Worm (Caenorhabditis elegans) whole organism, young adult: ENCODE measurements around the gene T07F8.1.

Experiments
- F23B12.7 ChIP-seq: sonication (generic microtip); optimal IDR thresholded peaks from 2 replicates; lab custom pipeline; 2017; ENCODE audit warnings: missing genetic modification characterization, mild to moderate bottlenecking, missing compliant biosample characterization, antibody characterized with exemption, moderate library complexity; ENCODE audit not compliant: insufficient read depth
- T07F8.4 ChIP-seq: sonication (generic microtip); optimal IDR thresholded peaks from 2 replicates; lab custom pipeline; 2016; ENCODE audit warnings: mild to moderate bottlenecking, missing genetic modification characterization, moderate library complexity, missing compliant biosample characterization
- Y56A3A.18 ChIP-seq: fragments of 200-800 bp; sonication (Bioruptor generic); IDR thresholded peaks from 2 replicates; pipeline ENCODE4 v1.3.6; 2022; ENCODE audit warnings: missing genetic modification reagents, missing genetic modification characterization, missing compliant biosample characterization
- ZK185.1 ChIP-seq: sonication (generic microtip); optimal IDR thresholded peaks from 2 replicates; lab custom pipeline; 2016; ENCODE audit warnings: mild to moderate bottlenecking, missing genetic modification characterization, missing compliant biosample characterization; ENCODE audit not compliant: poor library complexity, severe bottlenecking
- akir-1 ChIP-seq: fragments of 200-800 bp; sonication (Bioruptor generic); optimal IDR thresholded peaks from 2 replicates; lab custom pipeline; 2018; ENCODE audit warnings: mild to moderate bottlenecking, missing genetic modification characterization, moderate library complexity, missing compliant biosample characterization
- atf-7 ChIP-seq: sonication (generic microtip); optimal IDR thresholded peaks from 2 replicates; lab custom pipeline; 2017; ENCODE audit warnings: mild to moderate bottlenecking, missing genetic modification characterization, missing compliant biosample characterization
- attf-5 ChIP-seq: fragments of 200-800 bp; sonication (Bioruptor generic); optimal IDR thresholded peaks from 2 replicates; lab custom pipeline; 2018; ENCODE audit warnings: mild to moderate bottlenecking, missing genetic modification characterization, missing compliant biosample characterization
- bed-2 ChIP-seq: fragments of 200-800 bp; sonication (Bioruptor generic); IDR thresholded peaks from 2 replicates; pipeline ENCODE4 v1.3.6; 2022; ENCODE audit warnings: missing genetic modification reagents, missing genetic modification characterization, missing compliant biosample characterization
- ceh-27 ChIP-seq: fragments of 200-800 bp; sonication (Bioruptor generic); optimal IDR thresholded peaks from 2 replicates; lab custom pipeline; 2018; ENCODE audit warnings: mild to moderate bottlenecking, missing genetic modification characterization, moderate library complexity, missing compliant biosample characterization
- dpff-1 ChIP-seq: sonication (generic microtip); optimal IDR thresholded peaks from 2 replicates; lab custom pipeline; 2017; ENCODE audit warnings: mild to moderate bottlenecking, missing genetic modification characterization, missing compliant biosample characterization
- ets-4 ChIP-seq: fragments of 200-800 bp; sonication (Bioruptor generic); optimal IDR thresholded peaks from 2 replicates; lab custom pipeline; 2018; ENCODE audit warnings: mild to moderate bottlenecking, missing genetic modification characterization, missing compliant biosample characterization
- hlh-12 ChIP-seq: sonication (generic microtip); optimal IDR thresholded peaks from 2 replicates; lab custom pipeline; 2016; ENCODE audit warnings: missing genetic modification characterization, missing compliant biosample characterization
- hlh-26 ChIP-seq: fragments of 200-800 bp; sonication (Bioruptor generic); conservative IDR thresholded peaks from 2 replicates; pipeline ENCODE4 v1.3.6; 2022; ENCODE audit warnings: missing genetic modification reagents, missing genetic modification characterization, missing compliant biosample characterization
- lag-1 ChIP-seq: fragments of 200-800 bp; sonication (Bioruptor generic); IDR thresholded peaks from 2 replicates; pipeline ENCODE4 v1.3.6; 2022; ENCODE audit warnings: missing genetic modification reagents, missing genetic modification characterization, missing compliant biosample characterization
- let-526 ChIP-seq: fragments of 200-800 bp; sonication (Bioruptor generic); IDR thresholded peaks from 2 replicates; pipeline ENCODE4 v1.3.6; 2022; ENCODE audit warnings: missing genetic modification reagents, missing genetic modification characterization, missing compliant biosample characterization
- let-607 ChIP-seq, 2 experiments: fragments of 200-800 bp in 1 of 2; sonication (Bioruptor generic) in 1 of 2; sonication (generic microtip) in 1 of 2; optimal IDR thresholded peaks; 2 replicates each; lab custom pipeline; 2016 to 2018; ENCODE audit warnings: mild to moderate bottlenecking in 2 of 2, missing compliant biosample characterization in 2 of 2, missing genetic modification characterization in 2 of 2, moderate library complexity in 2 of 2, missing genotype in 1 of 2
- lin-26 ChIP-seq: fragments of 200-800 bp; sonication (Bioruptor generic); IDR thresholded peaks from 2 replicates; pipeline ENCODE4 v1.3.6; 2022; ENCODE audit warnings: missing genetic modification reagents, missing genetic modification characterization, missing compliant biosample characterization
- lsl-1 ChIP-seq: fragments of 200-800 bp; sonication (Bioruptor generic); optimal IDR thresholded peaks from 2 replicates; lab custom pipeline; 2018; ENCODE audit warnings: mild to moderate bottlenecking, missing genetic modification characterization, moderate library complexity, missing compliant biosample characterization
- madf-10 ChIP-seq: sonication (generic microtip); optimal IDR thresholded peaks from 2 replicates; lab custom pipeline; 2016; ENCODE audit warnings: mild to moderate bottlenecking, missing genetic modification characterization, missing compliant biosample characterization
- madf-8 ChIP-seq: fragments of 200-800 bp; sonication (Bioruptor generic); conservative IDR thresholded peaks from 2 replicates; pipeline ENCODE4 v1.3.6; 2022; ENCODE audit warnings: missing genetic modification reagents, missing genetic modification characterization, missing compliant biosample characterization
- mcd-1 ChIP-seq: fragments of 200-800 bp; sonication (Bioruptor generic); IDR thresholded peaks from 2 replicates; pipeline ENCODE4 v1.3.6; 2022; ENCODE audit warnings: missing genetic modification reagents, missing genetic modification characterization, missing compliant biosample characterization
- mes-4 ChIP-seq: sonication (generic microtip); optimal IDR thresholded peaks from 2 replicates; lab custom pipeline; 2016; ENCODE audit warnings: missing genotype, missing genetic modification characterization, missing compliant biosample characterization
- nfya-1 ChIP-seq: sonication (generic microtip); optimal IDR thresholded peaks from 2 replicates; lab custom pipeline; 2017; ENCODE audit warnings: antibody characterized with exemption, missing compliant biosample characterization, missing genetic modification characterization, borderline replicate concordance; ENCODE audit not compliant: insufficient read depth
- nhr-179 ChIP-seq: sonication (generic microtip); optimal IDR thresholded peaks from 2 replicates; lab custom pipeline; 2016; ENCODE audit warnings: mild to moderate bottlenecking, missing genetic modification characterization, missing compliant biosample characterization
- nhr-80 ChIP-seq: sonication (generic microtip); optimal IDR thresholded peaks from 2 replicates; lab custom pipeline; 2016; ENCODE audit warnings: missing genetic modification characterization, missing compliant biosample characterization
- nhr-90 ChIP-seq: sonication (generic microtip); optimal IDR thresholded peaks from 2 replicates; lab custom pipeline; 2016; ENCODE audit warnings: missing genotype, mild to moderate bottlenecking, missing genetic modification characterization, missing compliant biosample characterization
- pbrm-1 ChIP-seq: fragments of 200-800 bp; sonication (Bioruptor generic); IDR thresholded peaks from 2 replicates; pipeline ENCODE4 v1.3.6; 2022; ENCODE audit warnings: missing genetic modification reagents, missing genetic modification characterization, missing compliant biosample characterization
- rec-8 ChIP-seq, 2 experiments: sonication (generic microtip); optimal IDR thresholded peaks; 2 replicates each; lab custom pipeline; 2016; ENCODE audit warnings: mild to moderate bottlenecking in 2 of 2, missing genetic modification characterization in 2 of 2, missing genetic modification reagents in 2 of 2, missing genotype in 2 of 2, missing biosample characterization in 1 of 2, missing compliant biosample characterization in 1 of 2, moderate library complexity in 1 of 2
- snpc-1.3 ChIP-seq: sonication (generic microtip); optimal IDR thresholded peaks from 2 replicates; lab custom pipeline; 2017; ENCODE audit warnings: missing genetic modification characterization, mild to moderate bottlenecking, missing compliant biosample characterization, antibody characterized with exemption, moderate library complexity, missing genotype, missing genetic modification reagents; ENCODE audit not compliant: insufficient read depth
- somi-1 ChIP-seq: fragments of 200-800 bp; sonication (Bioruptor generic); optimal IDR thresholded peaks from 2 replicates; lab custom pipeline; 2018; ENCODE audit warnings: mild to moderate bottlenecking, missing genetic modification characterization, missing compliant biosample characterization
- unc-130 ChIP-seq: sonication (generic microtip); optimal IDR thresholded peaks from 2 replicates; lab custom pipeline; 2016; ENCODE audit warnings: missing genetic modification reagents, missing genetic modification characterization, missing compliant biosample characterization
- unc-62 ChIP-seq: fragments of 150-350 bp; optimal IDR thresholded peaks from 2 replicates; lab custom pipeline; 2014; ENCODE audit warnings: missing biosample characterization, missing genetic modification reagents, missing genetic modification characterization
- xnd-1 ChIP-seq: sonication (generic microtip); optimal IDR thresholded peaks from 2 replicates; lab custom pipeline; 2016; ENCODE audit warnings: missing genotype, missing genetic modification reagents, missing genetic modification characterization, missing compliant biosample characterization
- ztf-18 ChIP-seq: sonication (generic microtip); optimal IDR thresholded peaks from 2 replicates; lab custom pipeline; 2016; ENCODE audit warnings: missing genotype, mild to moderate bottlenecking, missing genetic modification characterization, missing compliant biosample characterization
- ztf-25 ChIP-seq: fragments of 200-800 bp; sonication (Bioruptor generic); IDR thresholded peaks from 2 replicates; pipeline ENCODE4 v1.3.6; 2022; ENCODE audit warnings: missing genetic modification reagents, missing genetic modification characterization, missing compliant biosample characterization
- ztf-6 ChIP-seq: fragments of 200-800 bp; sonication (Bioruptor generic); IDR thresholded peaks from 2 replicates; pipeline ENCODE4 v1.3.6; 2022; ENCODE audit warnings: missing genetic modification reagents, missing genetic modification characterization, missing compliant biosample characterization

T07F8.1 gene

ce11 chrII:7157415-7157814, 9.2 kb downstream of the T07F8.1 start:
- TF ChIP-seq bed-2 (GFP tag; lab: Robert Waterston, UW) (no peak), nhr-80 (tag; lab: Kevin White, UChicago) (peak; percentile 79), attf-5 (GFP tag; lab: Kevin White, UChicago) (peak; percentile 9), F23B12.7 (tag; lab: Kevin White, UChicago) (no peak), madf-8 (GFP tag; lab: Robert Waterston, UW) (no peak), lsl-1 (GFP tag; lab: Kevin White, UChicago) (no peak), ets-4 (peak; percentile 10), snpc-1.3 (tag; lab: Kevin White, UChicago) (no peak), unc-62 (GFP tag; lab: Kevin White, UChicago) (peak; percentile 38), atf-7 (peak; percentile 14), nhr-179 (no peak), xnd-1 (tag; lab: Kevin White, UChicago) (no peak)

DNA sequence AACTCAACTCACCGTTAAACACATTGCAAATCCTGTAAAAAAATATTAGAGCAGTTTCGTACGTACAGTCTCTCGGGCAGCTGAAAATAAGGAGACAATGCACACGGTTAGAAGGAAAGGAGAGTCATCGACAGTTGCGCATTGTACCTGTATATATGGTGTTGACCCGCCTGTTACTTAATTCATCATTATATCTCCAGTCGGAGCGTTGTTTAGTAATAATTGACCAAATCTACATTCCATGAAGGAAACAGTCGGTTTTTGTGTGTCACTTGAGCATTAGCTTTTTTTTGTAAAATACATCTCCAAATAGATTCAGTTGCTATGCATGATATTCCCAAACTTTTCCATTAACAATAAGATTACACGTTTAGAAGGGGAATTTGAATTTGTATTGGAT, 13.3 kb downstream of the T07F8.1 start, which contains the start of gene C27H5.12:
Gene C27H5.12, minus strand, starts transcription at position 101 of the 400 bp plus-strand sequence.
- TF ChIP-seq rec-8 (tag; optimal IDR thresholded peaks at IDR 0.05; lab: Kevin White, UChicago) (no peak), T07F8.4 (tag; lab: Kevin White, UChicago) (no peak), ztf-6 (GFP tag; lab: Robert Waterston, UW) (no peak), xnd-1 (tag; lab: Kevin White, UChicago) (no peak), hlh-12 (tag; lab: Kevin White, UChicago) (no peak), ztf-25 (GFP tag; lab: Robert Waterston, UW) (no peak), let-526 (GFP tag; lab: Robert Waterston, UW) (no peak), ZK185.1 (no peak), lsl-1 (GFP tag; lab: Kevin White, UChicago) (no peak), madf-10 (tag; lab: Kevin White, UChicago) (no peak), somi-1 (GFP tag; lab: Kevin White, UChicago) (no peak), nhr-90 (tag; lab: Kevin White, UChicago) (no peak), ceh-27 (no peak), ztf-18 (no peak), lin-26 (GFP tag; lab: Robert Waterston, UW) (no peak), nfya-1 (tag; lab: Kevin White, UChicago) (no peak), mes-4 (tag; lab: Kevin White, UChicago) (no peak), Y56A3A.18 (GFP tag; lab: Robert Waterston, UW) (no peak)
- TF ChIP-seq, all 124 proteins: peak for 0

ce11 chrII:7165749-7166148, 17.6 kb downstream of the T07F8.1 start, which contains the start of gene mfsd-13.2:
Gene mfsd-13.2, minus strand, starts transcription at chrII:7165849.
- TF ChIP-seq mcd-1 (GFP tag; lab: Robert Waterston, UW) = no peak

ce11 chrII:7166768-7167167, 18.6 kb downstream of the T07F8.1 start:
- no peak for TF ChIP-seq mes-4 (tag; lab: Kevin White, UChicago)
- peak in 1 of 2 experiments; percentile 3 for TF ChIP-seq let-607 (tag; optimal IDR thresholded peaks at IDR 0.05; lab: Kevin White, UChicago)
- TF ChIP-seq dpff-1 = no peak
- no peak for TF ChIP-seq pbrm-1 (GFP tag; lab: Robert Waterston, UW)
- no peak for TF ChIP-seq hlh-26 (GFP tag; lab: Robert Waterston, UW)
- TF ChIP-seq akir-1 (GFP tag; lab: Kevin White, UChicago) = no peak
- TF ChIP-seq lag-1 = no peak
- TF ChIP-seq unc-130 = no peak
- TF ChIP-seq nhr-80 (tag; lab: Kevin White, UChicago) = peak; percentile 76
